Worm (Caenorhabditis elegans) whole organism, early embryonic: ENCODE results near the gene str-205.

Source experiments
- B0310.2 ChIP-seq: sonication (generic microtip); optimal IDR thresholded peaks from 2 replicates; lab custom pipeline; 2016; ENCODE audit warnings: mild to moderate bottlenecking, missing genetic modification characterization, missing compliant biosample characterization
- F13C5.2 ChIP-seq: sonication (generic microtip); optimal IDR thresholded peaks from 2 replicates; lab custom pipeline; 2017; ENCODE audit warnings: mild to moderate bottlenecking, missing genetic modification characterization, inconsistent platforms, missing compliant biosample characterization
- aly-1 ChIP-seq: sonication (generic microtip); optimal IDR thresholded peaks from 2 replicates; lab custom pipeline; 2016; ENCODE audit warnings: missing genetic modification characterization, missing compliant biosample characterization
- ama-1 ChIP-seq: fragments of 150-350 bp; optimal IDR thresholded peaks from 2 replicates; lab custom pipeline; 2014
- ceh-13 ChIP-seq: fragments of 200-800 bp; sonication (Bioruptor generic); optimal IDR thresholded peaks from 2 replicates; lab custom pipeline; 2018; ENCODE audit warnings: mild to moderate bottlenecking, missing genetic modification characterization, missing compliant biosample characterization
- ceh-36 ChIP-seq: sonication (generic microtip); optimal IDR thresholded peaks from 2 replicates; lab custom pipeline; 2016; ENCODE audit warnings: missing genetic modification characterization, inconsistent platforms, missing compliant biosample characterization
- ets-7 ChIP-seq: sonication (generic microtip); optimal IDR thresholded peaks from 2 replicates; lab custom pipeline; 2016; ENCODE audit warnings: missing genotype, missing genetic modification characterization, missing compliant biosample characterization
- flt-1 ChIP-seq: fragments of 200-800 bp; sonication (Bioruptor generic); IDR thresholded peaks from 2 replicates; pipeline ENCODE4 v1.3.6; 2022; ENCODE audit warnings: missing genetic modification characterization, missing compliant biosample characterization
- hmbx-1 ChIP-seq: sonication (generic microtip); optimal IDR thresholded peaks from 2 replicates; lab custom pipeline; 2016; ENCODE audit warnings: mild to moderate bottlenecking, missing genetic modification characterization, missing compliant biosample characterization
- hmg-4 ChIP-seq: fragments of 200-800 bp; sonication (Bioruptor generic); optimal IDR thresholded peaks from 2 replicates; lab custom pipeline; 2018; ENCODE audit warnings: mild to moderate bottlenecking, missing genetic modification characterization, missing compliant biosample characterization
- hnd-1 ChIP-seq: sonication (generic microtip); optimal IDR thresholded peaks from 2 replicates; lab custom pipeline; 2016; ENCODE audit warnings: missing genetic modification characterization, missing compliant biosample characterization
- pes-1 ChIP-seq: fragments of 200-800 bp; sonication (Bioruptor generic); IDR thresholded peaks from 2 replicates; pipeline ENCODE4 v1.3.6; 2022; ENCODE audit warnings: missing genetic modification reagents, missing genetic modification characterization, missing compliant biosample characterization
- scrt-1 ChIP-seq: fragments of 200-800 bp; sonication (Bioruptor generic); IDR thresholded peaks from 2 replicates; pipeline ENCODE4 v1.3.6; 2022; ENCODE audit warnings: missing genetic modification characterization, missing compliant biosample characterization
- sea-1 ChIP-seq: fragments of 200-800 bp; sonication (Bioruptor generic); conservative IDR thresholded peaks from 2 replicates; pipeline ENCODE4 v1.3.6; 2022; ENCODE audit warnings: missing genetic modification characterization, missing compliant biosample characterization
- tbx-11 ChIP-seq: fragments of 200-800 bp; sonication (Bioruptor generic); IDR thresholded peaks from 2 replicates; pipeline ENCODE4 v1.3.6; 2022; ENCODE audit warnings: missing genetic modification characterization, missing compliant biosample characterization
- tbx-37 ChIP-seq: fragments of 200-800 bp; sonication (Bioruptor generic); conservative IDR thresholded peaks from 2 replicates; pipeline ENCODE4 v1.3.6; 2022; ENCODE audit warnings: missing genetic modification reagents, missing genetic modification characterization, missing compliant biosample characterization
- tra-4 ChIP-seq: sonication (generic microtip); optimal IDR thresholded peaks from 2 replicates; lab custom pipeline; 2017; ENCODE audit warnings: missing genetic modification characterization, missing compliant biosample characterization

Gene str-205

ce11 chrV:4894971-4895370, 34.8 kb downstream of the str-205 start, which contains the start of gene ugt-11:
ugt-11 (minus strand) TSS chrV:4895071.
- TF ChIP-seq F13C5.2 (tag; lab: Kevin White, UChicago) (no peak), ets-7 (tag; lab: Kevin White, UChicago) (no peak), ceh-13 (GFP tag; lab: Kevin White, UChicago) (no peak), hnd-1 (no peak), flt-1 (GFP tag; lab: Robert Waterston, UW) (no peak), sea-1 (no peak), pes-1 (no peak), tbx-11 (GFP tag; lab: Robert Waterston, UW) (no peak), B0310.2 (tag; lab: Kevin White, UChicago) (no peak), tbx-37 (no peak), ceh-36 (tag; lab: Kevin White, UChicago) (no peak), aly-1 (no peak), ama-1 (no peak), hmg-4 (no peak), scrt-1 (GFP tag; lab: Robert Waterston, UW) (no peak)

- no peak for TF ChIP-seq tbx-37
- TF ChIP-seq pes-1 = no peak
- no peak for TF ChIP-seq ceh-13 (GFP tag; lab: Kevin White, UChicago)
Measured at ce11 chrV:4891305-4891704, 38.4 kb downstream of the str-205 start.

ce11 chrV:4890781-4891180, 39.0 kb downstream of the str-205 start:
- TF ChIP-seq hmbx-1 (tag; lab: Kevin White, UChicago) = no peak
- no peak for TF ChIP-seq hmg-4
- TF ChIP-seq flt-1 (GFP tag; lab: Robert Waterston, UW) = no peak
- no peak for TF ChIP-seq ceh-13 (GFP tag; lab: Kevin White, UChicago)
- TF ChIP-seq F13C5.2 (tag; lab: Kevin White, UChicago) = no peak
- TF ChIP-seq aly-1 = no peak
- TF ChIP-seq ceh-36 (tag; lab: Kevin White, UChicago) = no peak
- TF ChIP-seq tra-4 (tag; lab: Kevin White, UChicago) = no peak
- no peak for TF ChIP-seq tbx-11 (GFP tag; lab: Robert Waterston, UW)
- TF ChIP-seq hnd-1 = no peak
- TF ChIP-seq scrt-1 (GFP tag; lab: Robert Waterston, UW) = no peak

ce11 chrV:4889976-4890479, 39.7 kb downstream of the str-205 start, which contains the start of gene T19H12.2:
T19H12.2 (plus strand) TSS chrV:4890429.
- TF ChIP-seq ceh-13 (GFP tag; lab: Kevin White, UChicago) (no peak), ets-7 (tag; lab: Kevin White, UChicago) (no peak), hnd-1 (no peak), aly-1 (no peak), ceh-36 (tag; lab: Kevin White, UChicago) (no peak), hmg-4 (no peak), ama-1 (no peak), B0310.2 (tag; lab: Kevin White, UChicago) (no peak), pes-1 (no peak), F13C5.2 (tag; lab: Kevin White, UChicago) (no peak), tra-4 (tag; lab: Kevin White, UChicago) (no peak), sea-1 (no peak), tbx-37 (no peak), hmbx-1 (tag; lab: Kevin White, UChicago) (no peak)

- TF ChIP-seq tra-4 (tag; lab: Kevin White, UChicago) (no peak), tbx-11 (GFP tag; lab: Robert Waterston, UW) (no peak), tbx-37 (no peak), scrt-1 (GFP tag; lab: Robert Waterston, UW) (no peak), B0310.2 (tag; lab: Kevin White, UChicago) (no peak), hmbx-1 (tag; lab: Kevin White, UChicago) (no peak), ets-7 (tag; lab: Kevin White, UChicago) (no peak)
Measured at ce11 chrV:4889477-4889876, 40.3 kb downstream of the str-205 start, which contains the start of gene ugt-12. ugt-12 (minus strand) TSS chrV:4889629.

ce11 chrV:4885372-4885771, 44.4 kb downstream of the str-205 start, which contains the start of gene T19H12.3:
T19H12.3 (plus strand) TSS chrV:4885672.
- TF ChIP-seq ceh-36 (tag; lab: Kevin White, UChicago) (no peak), tbx-37 (no peak), scrt-1 (GFP tag; lab: Robert Waterston, UW) (no peak), flt-1 (GFP tag; lab: Robert Waterston, UW) (no peak), B0310.2 (tag; lab: Kevin White, UChicago) (no peak)

- no peak for TF ChIP-seq aly-1
- TF ChIP-seq hmbx-1 (tag; lab: Kevin White, UChicago) = no peak
- no peak for TF ChIP-seq ceh-13 (GFP tag; lab: Kevin White, UChicago)
- no peak for TF ChIP-seq sea-1
- TF ChIP-seq tra-4 (tag; lab: Kevin White, UChicago) = no peak
- no peak for TF ChIP-seq B0310.2 (tag; lab: Kevin White, UChicago)
- TF ChIP-seq ama-1 = no peak
- TF ChIP-seq ets-7 (tag; lab: Kevin White, UChicago) = no peak
- TF ChIP-seq scrt-1 (GFP tag; lab: Robert Waterston, UW) = no peak
- TF ChIP-seq hmg-4 = no peak
- TF ChIP-seq tbx-11 (GFP tag; lab: Robert Waterston, UW) = no peak
- no peak for TF ChIP-seq pes-1
- no peak for TF ChIP-seq hnd-1
- no peak for TF ChIP-seq ceh-36 (tag; lab: Kevin White, UChicago)
- no peak for TF ChIP-seq tbx-37
- no peak for TF ChIP-seq F13C5.2 (tag; lab: Kevin White, UChicago)
Measured at ce11 chrV:4884490-4884889, 45.3 kb downstream of the str-205 start, which contains the start of gene T19H12.12. T19H12.12 (plus strand) TSS chrV:4884790.

- TF ChIP-seq ama-1 (no peak), ets-7 (tag; lab: Kevin White, UChicago) (no peak), flt-1 (GFP tag; lab: Robert Waterston, UW) (no peak), aly-1 (no peak), ceh-36 (tag; lab: Kevin White, UChicago) (no peak), tbx-37 (no peak)
Measured at ce11 chrV:4881377-4881776, 48.4 kb downstream of the str-205 start, which contains the start of gene str-32. str-32 (minus strand) TSS chrV:4881477.
